Worm (Caenorhabditis elegans) whole organism, young adult: ENCODE data around the gene F54F2.9.

ENCODE experiments used
- C17E4.6 ChIP-seq: fragments of 200-800 bp; sonication (Bioruptor generic); IDR thresholded peaks from 2 replicates; pipeline ENCODE4 v1.3.6; 2022; ENCODE audit warnings: missing genetic modification reagents, missing genetic modification characterization, missing compliant biosample characterization
- D2030.7 ChIP-seq: fragments of 200-800 bp; sonication (Bioruptor generic); IDR thresholded peaks from 2 replicates; pipeline ENCODE4 v1.3.6; 2022; ENCODE audit warnings: missing genetic modification reagents, missing genetic modification characterization, missing compliant biosample characterization
- F10E7.11 ChIP-seq: sonication (generic microtip); optimal IDR thresholded peaks from 2 replicates; lab custom pipeline; 2017; ENCODE audit warnings: mild to moderate bottlenecking, missing genetic modification characterization, moderate library complexity, missing compliant biosample characterization
- F37B4.10 ChIP-seq: fragments of 200-800 bp; sonication (Bioruptor generic); IDR thresholded peaks from 2 replicates; pipeline ENCODE4 v1.3.6; 2022; ENCODE audit warnings: missing genetic modification characterization, missing compliant biosample characterization
- F39B2.1 ChIP-seq: fragments of 200-800 bp; sonication (Bioruptor generic); IDR thresholded peaks from 2 replicates; pipeline ENCODE4 v1.3.6; 2022; ENCODE audit warnings: missing genetic modification reagents, missing genetic modification characterization, missing compliant biosample characterization
- F55B11.4 ChIP-seq: sonication (generic microtip); optimal IDR thresholded peaks from 2 replicates; lab custom pipeline; 2016; ENCODE audit warnings: missing compliant biosample characterization, missing genetic modification characterization, borderline replicate concordance; ENCODE audit not compliant: insufficient read depth
- F57A8.1 ChIP-seq: fragments of 200-800 bp; sonication (Bioruptor generic); optimal IDR thresholded peaks from 2 replicates; lab custom pipeline; 2018; ENCODE audit warnings: mild to moderate bottlenecking, missing genetic modification characterization, moderate library complexity, missing compliant biosample characterization
- Y53F4B.3 ChIP-seq: fragments of 200-800 bp; sonication (Bioruptor generic); IDR thresholded peaks from 2 replicates; pipeline ENCODE4 v1.3.6; 2022; ENCODE audit warnings: missing genetic modification reagents, missing genetic modification characterization, missing compliant biosample characterization
- Y67H2A.10 ChIP-seq: fragments of 200-800 bp; sonication (Bioruptor generic); conservative IDR thresholded peaks from 2 replicates; pipeline ENCODE4 v1.3.6; 2022; ENCODE audit warnings: missing genetic modification reagents, missing genetic modification characterization, missing compliant biosample characterization
- ZK185.1 ChIP-seq: sonication (generic microtip); optimal IDR thresholded peaks from 2 replicates; lab custom pipeline; 2016; ENCODE audit warnings: mild to moderate bottlenecking, missing genetic modification characterization, missing compliant biosample characterization; ENCODE audit not compliant: poor library complexity, severe bottlenecking
- ama-1 ChIP-seq, 3 experiments: fragments of 150-350 bp in 1 of 3; sonication (generic microtip) in 2 of 3; optimal IDR thresholded peaks; 2 replicates each; lab custom pipeline; 2014 to 2018; ENCODE audit warnings: missing biosample characterization in 2 of 3, missing genetic modification characterization in 2 of 3, missing genetic modification reagents in 2 of 3
- atf-7 ChIP-seq: sonication (generic microtip); optimal IDR thresholded peaks from 2 replicates; lab custom pipeline; 2017; ENCODE audit warnings: mild to moderate bottlenecking, missing genetic modification characterization, missing compliant biosample characterization
- athp-1 ChIP-seq: sonication (generic microtip); optimal IDR thresholded peaks from 2 replicates; lab custom pipeline; 2017; ENCODE audit warnings: mild to moderate bottlenecking, missing genetic modification characterization, missing compliant biosample characterization
- bed-1 ChIP-seq: fragments of 200-800 bp; sonication (Bioruptor generic); IDR thresholded peaks from 2 replicates; pipeline ENCODE4 v1.3.6; 2022; ENCODE audit warnings: missing genetic modification reagents, missing genetic modification characterization, missing compliant biosample characterization
- bed-2 ChIP-seq: fragments of 200-800 bp; sonication (Bioruptor generic); IDR thresholded peaks from 2 replicates; pipeline ENCODE4 v1.3.6; 2022; ENCODE audit warnings: missing genetic modification reagents, missing genetic modification characterization, missing compliant biosample characterization
- cebp-2 ChIP-seq: fragments of 200-800 bp; sonication (Bioruptor generic); IDR thresholded peaks from 2 replicates; pipeline ENCODE4 v1.3.6; 2022; ENCODE audit warnings: missing genetic modification characterization, missing compliant biosample characterization
- ceh-100 ChIP-seq: fragments of 200-800 bp; sonication (Bioruptor generic); IDR thresholded peaks from 2 replicates; pipeline ENCODE4 v1.3.6; 2022; ENCODE audit warnings: missing genetic modification reagents, missing genetic modification characterization, missing compliant biosample characterization
- ceh-91 ChIP-seq: fragments of 200-800 bp; sonication (Bioruptor generic); IDR thresholded peaks from 2 replicates; pipeline ENCODE4 v1.3.6; 2022; ENCODE audit warnings: missing genetic modification reagents, missing genetic modification characterization, missing compliant biosample characterization
- chd-7 ChIP-seq: sonication (generic microtip); optimal IDR thresholded peaks from 2 replicates; lab custom pipeline; 2016; ENCODE audit warnings: mild to moderate bottlenecking, missing genetic modification characterization, moderate library complexity, missing compliant biosample characterization
- dox-1 ChIP-seq: fragments of 200-800 bp; sonication (Bioruptor generic); IDR thresholded peaks from 2 replicates; pipeline ENCODE4 v1.3.6; 2022; ENCODE audit warnings: missing genetic modification reagents, missing genetic modification characterization, missing compliant biosample characterization
- efl-1 ChIP-seq: fragments of 150-350 bp; optimal IDR thresholded peaks from 2 replicates; lab custom pipeline; 2014; ENCODE audit warnings: missing biosample characterization, missing genetic modification reagents, missing genetic modification characterization
- egl-18 ChIP-seq: fragments of 200-800 bp; sonication (Bioruptor generic); IDR thresholded peaks from 2 replicates; pipeline ENCODE4 v1.3.6; 2022; ENCODE audit warnings: missing genetic modification reagents, missing genetic modification characterization, missing compliant biosample characterization
- egrh-3 ChIP-seq: fragments of 200-800 bp; sonication (Bioruptor generic); IDR thresholded peaks from 2 replicates; pipeline ENCODE4 v1.3.6; 2022; ENCODE audit warnings: missing genetic modification reagents, missing genetic modification characterization, missing compliant biosample characterization
- ets-4 ChIP-seq: fragments of 200-800 bp; sonication (Bioruptor generic); optimal IDR thresholded peaks from 2 replicates; lab custom pipeline; 2018; ENCODE audit warnings: mild to moderate bottlenecking, missing genetic modification characterization, missing compliant biosample characterization
- fkh-3 ChIP-seq: sonication (generic microtip); optimal IDR thresholded peaks from 2 replicates; lab custom pipeline; 2016; ENCODE audit warnings: mild to moderate bottlenecking, missing genetic modification characterization, missing compliant biosample characterization
- gei-17 ChIP-seq: fragments of 200-800 bp; sonication (Bioruptor generic); optimal IDR thresholded peaks from 2 replicates; lab custom pipeline; 2018; ENCODE audit warnings: mild to moderate bottlenecking, missing genetic modification characterization, missing compliant biosample characterization
- hmg-1.2 ChIP-seq: fragments of 200-800 bp; sonication (Bioruptor generic); IDR thresholded peaks from 2 replicates; pipeline ENCODE4 v1.3.6; 2022; ENCODE audit warnings: missing genetic modification reagents, missing genetic modification characterization, missing compliant biosample characterization
- hsf-1 ChIP-seq: fragments of 200-800 bp; sonication (Bioruptor generic); IDR thresholded peaks from 2 replicates; pipeline ENCODE4 v1.3.6; 2022; ENCODE audit warnings: missing genetic modification reagents, missing genetic modification characterization, missing compliant biosample characterization
- lin-26 ChIP-seq: fragments of 200-800 bp; sonication (Bioruptor generic); IDR thresholded peaks from 2 replicates; pipeline ENCODE4 v1.3.6; 2022; ENCODE audit warnings: missing genetic modification reagents, missing genetic modification characterization, missing compliant biosample characterization
- lin-40 ChIP-seq: sonication (generic microtip); optimal IDR thresholded peaks from 2 replicates; lab custom pipeline; 2016; ENCODE audit warnings: missing genetic modification characterization, mild to moderate bottlenecking, missing compliant biosample characterization, missing genotype, missing genetic modification reagents
- lin-54 ChIP-seq: fragments of 200-800 bp; sonication (Bioruptor generic); optimal IDR thresholded peaks from 2 replicates; lab custom pipeline; 2018; ENCODE audit warnings: mild to moderate bottlenecking, missing genetic modification characterization, missing compliant biosample characterization
- lsl-1 ChIP-seq: fragments of 200-800 bp; sonication (Bioruptor generic); optimal IDR thresholded peaks from 2 replicates; lab custom pipeline; 2018; ENCODE audit warnings: mild to moderate bottlenecking, missing genetic modification characterization, moderate library complexity, missing compliant biosample characterization
- lsy-27 ChIP-seq: sonication (generic microtip); optimal IDR thresholded peaks from 2 replicates; lab custom pipeline; 2017; ENCODE audit warnings: missing genetic modification characterization, mild to moderate bottlenecking, missing compliant biosample characterization, antibody characterized with exemption, missing genotype, borderline replicate concordance; ENCODE audit not compliant: insufficient read depth
- madf-6 ChIP-seq: fragments of 200-800 bp; sonication (Bioruptor generic); IDR thresholded peaks from 2 replicates; pipeline ENCODE4 v1.3.6; 2022; ENCODE audit warnings: missing genetic modification reagents, missing genetic modification characterization, missing compliant biosample characterization
- madf-8 ChIP-seq: fragments of 200-800 bp; sonication (Bioruptor generic); conservative IDR thresholded peaks from 2 replicates; pipeline ENCODE4 v1.3.6; 2022; ENCODE audit warnings: missing genetic modification reagents, missing genetic modification characterization, missing compliant biosample characterization
- nhr-120 ChIP-seq: fragments of 200-800 bp; sonication (Bioruptor generic); IDR thresholded peaks from 2 replicates; pipeline ENCODE4 v1.3.6; 2022; ENCODE audit warnings: missing genetic modification characterization, missing compliant biosample characterization
- nhr-179 ChIP-seq: sonication (generic microtip); optimal IDR thresholded peaks from 2 replicates; lab custom pipeline; 2016; ENCODE audit warnings: mild to moderate bottlenecking, missing genetic modification characterization, missing compliant biosample characterization
- nhr-27 ChIP-seq: fragments of 200-800 bp; sonication (Bioruptor generic); optimal IDR thresholded peaks from 2 replicates; lab custom pipeline; 2018; ENCODE audit warnings: mild to moderate bottlenecking, missing genetic modification characterization, moderate library complexity, missing compliant biosample characterization
- nhr-90 ChIP-seq: sonication (generic microtip); optimal IDR thresholded peaks from 2 replicates; lab custom pipeline; 2016; ENCODE audit warnings: missing genotype, mild to moderate bottlenecking, missing genetic modification characterization, missing compliant biosample characterization
- pha-4 ChIP-seq: fragments of 150-350 bp; sonication (generic microtip); optimal IDR thresholded peaks from 2 replicates; lab custom pipeline; 2014; ENCODE audit warnings: missing biosample characterization, missing genetic modification reagents, missing genetic modification characterization
- sdz-38 ChIP-seq: sonication (generic microtip); optimal IDR thresholded peaks from 2 replicates; lab custom pipeline; 2016; ENCODE audit warnings: missing genotype, missing genetic modification characterization, missing compliant biosample characterization
- sptf-2 ChIP-seq: fragments of 200-800 bp; sonication (Bioruptor generic); optimal IDR thresholded peaks from 2 replicates; lab custom pipeline; 2018; ENCODE audit warnings: mild to moderate bottlenecking, missing genetic modification characterization, missing compliant biosample characterization
- tbx-9 ChIP-seq: sonication (generic microtip); optimal IDR thresholded peaks from 2 replicates; lab custom pipeline; 2016; ENCODE audit warnings: borderline replicate concordance, missing genetic modification characterization, inconsistent platforms, missing compliant biosample characterization
- unc-130 ChIP-seq: sonication (generic microtip); optimal IDR thresholded peaks from 2 replicates; lab custom pipeline; 2016; ENCODE audit warnings: missing genetic modification reagents, missing genetic modification characterization, missing compliant biosample characterization
- unc-62 ChIP-seq: fragments of 150-350 bp; optimal IDR thresholded peaks from 2 replicates; lab custom pipeline; 2014; ENCODE audit warnings: missing biosample characterization, missing genetic modification reagents, missing genetic modification characterization
- zfh-2 ChIP-seq: fragments of 200-800 bp; sonication (Bioruptor generic); conservative IDR thresholded peaks from 2 replicates; pipeline ENCODE4 v1.3.6; 2022; ENCODE audit warnings: missing genetic modification reagents, missing genetic modification characterization, missing compliant biosample characterization
- ztf-26 ChIP-seq: sonication (generic microtip); optimal IDR thresholded peaks from 2 replicates; lab custom pipeline; 2017; ENCODE audit warnings: missing genetic modification characterization, missing compliant biosample characterization

The F54F2.9 gene

DNA sequence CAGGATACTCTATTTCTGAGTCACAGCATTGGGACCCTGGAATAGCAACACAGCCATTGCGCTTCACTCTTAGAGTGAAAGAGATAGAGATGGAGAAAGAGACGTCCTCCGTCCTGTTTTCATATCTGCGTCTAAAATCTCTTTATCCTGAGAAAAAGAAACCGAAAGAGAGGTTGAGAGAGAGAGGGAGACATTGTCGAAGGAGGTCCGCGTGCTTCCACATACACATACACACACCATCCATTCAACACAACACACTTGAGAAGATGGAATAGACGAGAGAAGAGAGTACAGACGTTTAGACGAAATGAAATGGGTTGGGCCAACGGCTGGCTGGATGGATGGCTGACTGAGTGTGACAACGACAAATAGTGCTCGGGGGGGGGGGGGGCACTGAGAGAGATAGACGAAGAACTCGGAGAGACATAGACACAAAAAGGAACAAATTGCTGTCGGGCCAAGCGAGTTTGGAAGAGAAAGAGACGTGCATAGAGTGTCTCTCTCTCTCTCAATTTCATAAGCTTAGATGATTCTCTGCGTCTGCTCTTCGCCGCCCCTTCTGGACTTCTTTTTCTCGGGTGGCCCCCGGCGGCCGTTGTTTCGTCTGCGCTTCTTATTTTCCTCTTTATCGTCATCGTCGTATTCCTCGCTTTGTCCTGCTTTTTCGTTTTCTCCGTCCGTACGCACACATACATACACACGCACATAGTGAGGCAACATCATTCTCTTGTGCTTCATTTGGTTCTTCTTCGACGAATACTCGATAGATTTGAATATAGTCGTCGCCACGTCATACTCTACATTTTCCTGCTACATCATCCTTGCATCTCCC, 26.8 kb downstream of the F54F2.9 start, which contains the start of gene F54F2.6 (continued):
- TF ChIP-seq lin-40 = peak; percentile 77
- TF ChIP-seq F55B11.4 = no peak
- no peak for TF ChIP-seq tbx-9 (tag; lab: Kevin White, UChicago)
- no peak for TF ChIP-seq efl-1 (GFP tag; lab: Kevin White, UChicago)
- TF ChIP-seq fkh-3 = no peak
- TF ChIP-seq C17E4.6 (GFP tag; lab: Robert Waterston, UW) = 0 out of 2 replicates have a peak, but pooled peaks have one; percentile 32
- TF ChIP-seq F37B4.10 = 0 out of 2 replicates have a peak, but pooled peaks have one; percentile 9
- peak; percentile 51 for TF ChIP-seq ztf-26 (tag; lab: Kevin White, UChicago)
- TF ChIP-seq hsf-1 (GFP tag; lab: Robert Waterston, UW) = no peak
- no peak for TF ChIP-seq D2030.7
- no peak for TF ChIP-seq sdz-38 (tag; lab: Kevin White, UChicago)
- TF ChIP-seq F57A8.1 = no peak
- TF ChIP-seq lin-26 (GFP tag; lab: Robert Waterston, UW) = no peak
- TF ChIP-seq nhr-179 = no peak
- TF ChIP-seq ceh-100 (GFP tag; lab: Robert Waterston, UW) = no peak
- peak; percentile 77 for TF ChIP-seq dox-1 (GFP tag; lab: Robert Waterston, UW)
- no peak for TF ChIP-seq sptf-2
- TF ChIP-seq egrh-3 (GFP tag; lab: Robert Waterston, UW) = peak; percentile 83
- TF ChIP-seq bed-2 (GFP tag; lab: Robert Waterston, UW) = no peak
- TF ChIP-seq ets-4 = peak; percentile 42
- TF ChIP-seq lin-54 = peak; percentile 36
- TF ChIP-seq gei-17 (GFP tag; lab: Kevin White, UChicago) = peak; percentile 25
- no peak for TF ChIP-seq nhr-120
- no peak for TF ChIP-seq Y53F4B.3 (GFP tag; lab: Robert Waterston, UW)
- 0 out of 2 replicates have a peak, but pooled peaks have one; percentile 8 for TF ChIP-seq egl-18
- TF ChIP-seq pha-4 = no peak
- TF ChIP-seq madf-8 (GFP tag; lab: Robert Waterston, UW) = no peak
- no peak for TF ChIP-seq madf-6 (GFP tag; lab: Robert Waterston, UW)
- TF ChIP-seq bed-1 = no peak
- peak; percentile 1 for TF ChIP-seq athp-1 (tag; lab: Kevin White, UChicago)
- TF ChIP-seq ceh-91 (GFP tag; lab: Robert Waterston, UW) = no peak
- no peak for TF ChIP-seq nhr-90 (tag; lab: Kevin White, UChicago)
- no peak for TF ChIP-seq ama-1 (optimal IDR thresholded peaks at IDR 0.05; lab: Kevin White, UChicago)
- TF ChIP-seq ama-1 (GFP tag; optimal IDR thresholded peaks at IDR 0.05; lab: Kevin White, UChicago) = peak in 1 of 2 experiments; percentile 23
- TF ChIP-seq F39B2.1 (GFP tag; lab: Robert Waterston, UW) = no peak
- TF ChIP-seq nhr-27 (tag; lab: Kevin White, UChicago) = no peak
- no peak for TF ChIP-seq unc-130 (GFP tag; lab: Kevin White, UChicago)
- peak; percentile 81 for TF ChIP-seq atf-7 (tag; lab: Kevin White, UChicago)
- TF ChIP-seq ZK185.1 = peak; percentile 52
- TF ChIP-seq unc-62 (GFP tag; lab: Kevin White, UChicago) = no peak
- peak; percentile 99 for TF ChIP-seq zfh-2 (GFP tag; lab: Robert Waterston, UW)
- TF ChIP-seq lsl-1 = no peak
- TF ChIP-seq hmg-1.2 (GFP tag; lab: Robert Waterston, UW) = peak; percentile 66
- TF ChIP-seq lsy-27 = no peak
- peak; percentile 82 for TF ChIP-seq chd-7 (tag; lab: Kevin White, UChicago)
- TF ChIP-seq F10E7.11 (tag; lab: Kevin White, UChicago) = peak; percentile 9
- no peak for TF ChIP-seq cebp-2
- TF ChIP-seq Y67H2A.10 (GFP tag; lab: Robert Waterston, UW) = no peak
